Worm (Caenorhabditis elegans) whole organism, L3 larva: ENCODE measurements around the gene Y37D8A.6.

Experiments used
- aly-2 ChIP-seq: fragments of 150-350 bp; optimal IDR thresholded peaks from 2 replicates; lab custom pipeline; 2014; ENCODE audit warnings: missing biosample characterization, missing genetic modification characterization
- ceh-16 ChIP-seq: sonication (generic microtip); optimal IDR thresholded peaks from 2 replicates; lab custom pipeline; 2017; ENCODE audit warnings: missing biosample characterization, missing genetic modification characterization
- jun-1 ChIP-seq: fragments of 150-350 bp; optimal IDR thresholded peaks from 2 replicates; lab custom pipeline; 2014; ENCODE audit warnings: missing biosample characterization, missing genetic modification reagents, missing genetic modification characterization
- lin-15B ChIP-seq: fragments of 150-350 bp; optimal IDR thresholded peaks from 2 replicates; lab custom pipeline; 2014; ENCODE audit warnings: missing biosample characterization, missing genetic modification characterization
- nhr-11 ChIP-seq: fragments of 150-350 bp; optimal IDR thresholded peaks from 2 replicates; lab custom pipeline; 2014; ENCODE audit warnings: missing biosample characterization, missing genetic modification characterization
- unc-62 ChIP-seq: fragments of 150-350 bp; sonication (generic microtip); optimal IDR thresholded peaks from 4 replicates; lab custom pipeline; 2014; ENCODE audit warnings: missing biosample characterization, missing genetic modification reagents, missing genetic modification characterization
- ztf-11 ChIP-seq: fragments of 150-350 bp; optimal IDR thresholded peaks from 2 replicates; lab custom pipeline; 2014; ENCODE audit warnings: missing biosample characterization, missing genetic modification characterization

DNA sequence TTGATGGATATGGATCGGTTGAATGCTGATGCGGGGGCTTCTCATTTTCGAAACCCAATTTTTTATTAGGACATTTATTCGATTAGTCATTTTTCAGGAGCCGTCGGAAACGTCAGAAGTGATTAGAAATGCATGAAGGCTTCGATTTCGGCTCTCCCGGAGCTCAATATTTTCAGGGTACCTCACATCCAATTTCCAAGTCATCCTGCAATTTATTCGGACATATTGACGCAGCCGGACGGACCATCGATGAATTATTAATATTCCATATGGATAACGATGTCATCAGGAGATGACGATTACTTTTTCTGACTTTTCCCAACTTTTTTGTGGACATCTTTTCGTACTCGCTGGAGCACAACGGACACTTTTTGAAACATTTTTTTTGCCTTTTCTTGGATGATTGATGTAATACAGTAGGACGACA lies 36.5 kb upstream of the Y37D8A.6 start:
- TF ChIP-seq lin-15B (tag; lab: Kevin White, UChicago) (no peak), ztf-11 (tag; lab: Kevin White, UChicago) (no peak), nhr-11 (peak; percentile 42), aly-2 (tag; lab: Kevin White, UChicago) (peak; percentile 86), unc-62 (GFP tag; lab: Kevin White, UChicago) (no peak), ceh-16 (no peak), jun-1 (tag; lab: Kevin White, UChicago) (no peak)
